Worm (Caenorhabditis elegans) whole organism, L3 larva: Measurements from ENCODE around the gene nhr-167.

ENCODE experiments used
- R02D3.7 ChIP-seq: fragments of 150-350 bp; optimal IDR thresholded peaks from 2 replicates; lab custom pipeline; 2014; ENCODE audit warnings: missing biosample characterization, missing genetic modification characterization
- ZK546.5 ChIP-seq: sonication (generic microtip); optimal IDR thresholded peaks from 2 replicates; lab custom pipeline; 2017; ENCODE audit warnings: missing biosample characterization, missing genetic modification characterization
- aly-2 ChIP-seq: fragments of 150-350 bp; optimal IDR thresholded peaks from 2 replicates; lab custom pipeline; 2014; ENCODE audit warnings: missing biosample characterization, missing genetic modification characterization
- ama-1 ChIP-seq: fragments of 150-350 bp; optimal IDR thresholded peaks from 2 replicates; lab custom pipeline; 2018
- ceh-16 ChIP-seq: sonication (generic microtip); optimal IDR thresholded peaks from 2 replicates; lab custom pipeline; 2017; ENCODE audit warnings: missing biosample characterization, missing genetic modification characterization
- ceh-82 ChIP-seq: fragments of 150-350 bp; optimal IDR thresholded peaks from 2 replicates; lab custom pipeline; 2014; ENCODE audit warnings: missing biosample characterization, missing genetic modification characterization
- ceh-9 ChIP-seq: sonication (generic microtip); optimal IDR thresholded peaks from 2 replicates; lab custom pipeline; 2018; ENCODE audit warnings: missing biosample characterization, missing genetic modification characterization
- daf-12 ChIP-seq: fragments of 150-350 bp; optimal IDR thresholded peaks from 2 replicates; lab custom pipeline; 2014; ENCODE audit warnings: missing biosample characterization, missing genetic modification reagents, missing genetic modification characterization
- egl-5 ChIP-seq: fragments of 150-350 bp; optimal IDR thresholded peaks from 2 replicates; lab custom pipeline; 2017; ENCODE audit warnings: missing biosample characterization, missing genetic modification reagents, missing genetic modification characterization, inconsistent platforms
- elt-1 ChIP-seq: fragments of 150-350 bp; optimal IDR thresholded peaks from 2 replicates; lab custom pipeline; 2014; ENCODE audit warnings: missing biosample characterization, missing genetic modification characterization
- elt-2 ChIP-seq: sonication (generic microtip); optimal IDR thresholded peaks from 2 replicates; lab custom pipeline; 2016; ENCODE audit warnings: missing genetic modification reagents, mild to moderate bottlenecking, missing genetic modification characterization, missing compliant biosample characterization
- elt-3 ChIP-seq, 3 experiments: fragments of 150-350 bp in 1 of 3; sonication (generic microtip) in 2 of 3; optimal IDR thresholded peaks; 2 replicates in 2 of 3; 4 replicates in 1 of 3; lab custom pipeline; 2014 to 2017; ENCODE audit warnings: missing biosample characterization in 3 of 3, missing genetic modification characterization in 3 of 3
- eor-1 ChIP-seq, 2 experiments: fragments of 150-350 bp; optimal IDR thresholded peaks; 2 replicates each; lab custom pipeline; 2014 to 2018; ENCODE audit warnings: missing biosample characterization in 2 of 2, missing genetic modification characterization in 2 of 2
- fkh-10 ChIP-seq: sonication (generic microtip); optimal IDR thresholded peaks from 2 replicates; lab custom pipeline; 2017; ENCODE audit warnings: missing biosample characterization, missing genetic modification reagents, missing genetic modification characterization
- hmg-11 ChIP-seq: sonication (generic microtip); optimal IDR thresholded peaks from 2 replicates; lab custom pipeline; 2016; ENCODE audit warnings: missing genetic modification characterization, missing compliant biosample characterization
- jun-1 ChIP-seq: fragments of 150-350 bp; optimal IDR thresholded peaks from 2 replicates; lab custom pipeline; 2014; ENCODE audit warnings: missing biosample characterization, missing genetic modification reagents, missing genetic modification characterization
- lin-39 ChIP-seq: fragments of 150-350 bp; optimal IDR thresholded peaks from 2 replicates; lab custom pipeline; 2018; ENCODE audit warnings: missing biosample characterization, missing genetic modification reagents, missing genetic modification characterization
- lsy-12 ChIP-seq: sonication (generic microtip); optimal IDR thresholded peaks from 2 replicates; lab custom pipeline; 2016; ENCODE audit warnings: mild to moderate bottlenecking, missing genetic modification characterization, missing compliant biosample characterization
- mdl-1 ChIP-seq: fragments of 150-350 bp; optimal IDR thresholded peaks from 2 replicates; lab custom pipeline; 2014; ENCODE audit warnings: missing biosample characterization, missing genetic modification characterization
- mml-1 ChIP-seq: fragments of 150-350 bp; sonication (generic microtip); optimal IDR thresholded peaks from 3 replicates; lab custom pipeline; 2014; ENCODE audit warnings: missing biosample characterization, missing genetic modification characterization
- nhr-11 ChIP-seq: fragments of 150-350 bp; optimal IDR thresholded peaks from 2 replicates; lab custom pipeline; 2014; ENCODE audit warnings: missing biosample characterization, missing genetic modification characterization
- nhr-12 ChIP-seq: fragments of 150-350 bp; optimal IDR thresholded peaks from 2 replicates; lab custom pipeline; 2014; ENCODE audit warnings: missing biosample characterization, missing genetic modification characterization
- nhr-23 ChIP-seq: fragments of 150-350 bp; optimal IDR thresholded peaks from 2 replicates; lab custom pipeline; 2014; ENCODE audit warnings: missing biosample characterization, missing genetic modification reagents, missing genetic modification characterization
- nhr-237 ChIP-seq: fragments of 150-350 bp; optimal IDR thresholded peaks from 2 replicates; lab custom pipeline; 2014; ENCODE audit warnings: missing biosample characterization, missing genetic modification characterization
- nhr-25 ChIP-seq: sonication (generic microtip); optimal IDR thresholded peaks from 2 replicates; lab custom pipeline; 2017; ENCODE audit warnings: missing biosample characterization, missing genetic modification characterization
- nhr-28 ChIP-seq: fragments of 150-350 bp; optimal IDR thresholded peaks from 2 replicates; lab custom pipeline; 2014; ENCODE audit warnings: missing biosample characterization, missing genetic modification characterization
- nhr-43 ChIP-seq: sonication (generic microtip); optimal IDR thresholded peaks from 2 replicates; lab custom pipeline; 2016; ENCODE audit warnings: mild to moderate bottlenecking, missing genetic modification characterization, missing compliant biosample characterization; ENCODE audit not compliant: poor library complexity, severe bottlenecking
- nhr-77 ChIP-seq: fragments of 150-350 bp; optimal IDR thresholded peaks from 2 replicates; lab custom pipeline; 2014; ENCODE audit warnings: missing biosample characterization, missing genetic modification characterization
- pqm-1 ChIP-seq: fragments of 150-350 bp; optimal IDR thresholded peaks from 2 replicates; lab custom pipeline; 2017; ENCODE audit warnings: missing biosample characterization, missing genetic modification characterization, inconsistent platforms
- sea-2 ChIP-seq: fragments of 150-350 bp; sonication (generic microtip); optimal IDR thresholded peaks from 4 replicates; lab custom pipeline; 2014; ENCODE audit warnings: missing biosample characterization, missing genetic modification reagents, missing genetic modification characterization
- snpc-4 ChIP-seq: fragments of 150-350 bp; optimal IDR thresholded peaks from 2 replicates; lab custom pipeline; 2014; ENCODE audit warnings: missing biosample characterization, missing genetic modification characterization
- unc-62 ChIP-seq: fragments of 150-350 bp; sonication (generic microtip); optimal IDR thresholded peaks from 4 replicates; lab custom pipeline; 2014; ENCODE audit warnings: missing biosample characterization, missing genetic modification reagents, missing genetic modification characterization
- ztf-11 ChIP-seq: fragments of 150-350 bp; optimal IDR thresholded peaks from 2 replicates; lab custom pipeline; 2014; ENCODE audit warnings: missing biosample characterization, missing genetic modification characterization

nhr-167 gene

DNA sequence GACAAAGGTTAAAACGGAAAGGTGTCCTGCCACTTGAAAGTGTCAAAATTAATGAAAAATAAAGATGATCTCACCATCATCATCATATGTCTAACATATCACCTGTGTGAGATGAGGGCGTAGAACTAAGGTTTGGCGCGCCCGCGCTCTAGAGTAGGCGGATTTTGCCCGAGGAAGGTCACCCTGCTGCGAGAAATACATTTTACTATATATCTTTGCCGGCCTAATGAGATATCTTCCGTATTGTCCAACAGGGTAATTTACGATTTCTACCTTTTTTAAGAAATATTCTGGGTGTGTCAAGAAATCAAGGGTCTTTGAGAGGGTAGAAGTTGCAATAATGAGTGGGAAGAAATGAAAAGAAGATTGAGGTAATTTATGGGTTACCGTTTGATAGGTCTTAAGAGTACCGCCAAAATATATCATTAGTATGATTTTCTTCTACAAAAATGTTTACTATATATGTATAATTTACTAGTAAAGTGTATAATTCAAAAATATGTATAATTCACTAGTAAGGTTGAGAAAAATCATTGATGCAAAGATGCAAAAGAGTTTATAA is 26.1 kb upstream of the nhr-167 start:
- peak; percentile 29 for TF ChIP-seq nhr-25 (tag; lab: Kevin White, UChicago)
- TF ChIP-seq egl-5 (tag; lab: Kevin White, UChicago) = no peak
- TF ChIP-seq, all 47 proteins: peak for 1

DNA sequence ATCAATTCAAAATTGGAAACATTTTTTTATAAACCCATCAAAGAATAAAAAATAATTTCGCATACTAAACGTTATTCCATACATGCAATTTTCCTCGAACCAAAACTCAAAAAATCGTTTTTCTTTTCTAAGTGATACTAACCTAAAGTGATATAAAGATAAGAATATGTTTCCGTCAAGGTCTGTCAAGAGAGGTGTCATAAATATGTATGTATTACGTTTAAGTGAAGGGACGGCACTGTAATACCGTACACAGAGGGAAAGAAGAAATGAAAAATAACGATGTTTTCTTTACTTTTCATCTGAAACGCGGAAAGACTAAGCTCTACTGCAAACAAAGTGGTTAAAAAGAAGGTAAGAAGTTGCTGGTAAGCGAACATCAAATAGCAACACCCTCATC is 24.6 kb upstream of the nhr-167 start:
- TF ChIP-seq elt-2 (tag; lab: Kevin White, UChicago) = peak; percentile 8
- no peak for TF ChIP-seq unc-62 (GFP tag; lab: Kevin White, UChicago)
- TF ChIP-seq, all 47 proteins: peak for 1

DNA sequence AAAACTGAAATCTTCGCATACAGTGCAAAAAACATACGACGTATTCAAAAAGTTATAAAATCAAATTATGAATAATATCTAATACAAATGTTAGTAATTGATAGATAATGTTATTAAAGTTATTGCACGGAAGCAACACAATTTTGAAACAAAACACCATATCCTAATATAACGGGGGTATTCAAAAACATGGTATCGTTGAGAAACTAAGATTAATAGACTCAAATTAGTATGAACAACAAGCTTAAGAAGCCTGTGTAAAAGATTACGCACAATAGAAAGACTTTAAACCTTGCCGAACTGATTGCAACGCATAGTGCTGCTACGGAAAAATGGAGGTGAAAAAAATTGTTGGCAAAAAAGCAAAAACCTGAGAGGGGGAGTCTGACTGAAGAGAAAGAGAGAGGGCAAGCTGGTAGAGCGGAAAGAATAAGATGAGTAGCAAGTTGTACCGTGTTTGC is 23.6 kb upstream of the nhr-167 start, which contains the start of gene sma-5:
Gene sma-5 (minus strand): TSS at position 51 of the 461 bp plus-strand sequence.
- no peak for TF ChIP-seq nhr-77
- no peak for TF ChIP-seq nhr-12 (tag; lab: Kevin White, UChicago)
- TF ChIP-seq nhr-11 (tag; lab: Kevin White, UChicago) = no peak
- TF ChIP-seq sea-2 (GFP tag; lab: Kevin White, UChicago) = no peak
- TF ChIP-seq mdl-1 (tag; lab: Kevin White, UChicago) = no peak
- TF ChIP-seq hmg-11 = no peak
- TF ChIP-seq daf-12 = no peak
- no peak for TF ChIP-seq ceh-9 (tag; lab: Kevin White, UChicago)
- no peak for TF ChIP-seq unc-62 (GFP tag; lab: Kevin White, UChicago)
- TF ChIP-seq ama-1 (lab: Kevin White, UChicago) = no peak
- TF ChIP-seq, all 47 proteins: peak for 0

DNA sequence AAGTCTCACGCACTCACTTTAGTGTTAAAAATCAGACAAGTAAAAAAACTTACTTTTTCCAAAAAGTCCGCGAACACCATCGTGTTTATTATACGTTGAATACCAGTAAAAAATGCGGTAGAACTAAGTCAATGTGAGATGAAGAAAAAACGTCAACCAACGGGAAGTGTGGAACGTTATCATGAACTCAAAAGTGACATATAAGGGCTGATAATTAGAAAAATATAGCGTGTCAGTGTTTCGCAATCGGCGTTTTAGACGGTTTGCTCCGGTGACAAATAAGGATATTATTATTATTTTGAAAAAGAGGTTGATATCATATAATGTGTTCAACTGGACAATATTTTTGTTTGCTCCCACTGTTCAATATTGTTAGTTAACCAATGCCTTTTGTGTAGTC is 23.0 kb upstream of the nhr-167 start:
- no peak for TF ChIP-seq nhr-11 (tag; lab: Kevin White, UChicago)
- TF ChIP-seq ceh-16 = no peak
- TF ChIP-seq nhr-23 (tag; lab: Kevin White, UChicago) = no peak
- TF ChIP-seq ztf-11 (tag; lab: Kevin White, UChicago) = no peak
- TF ChIP-seq lin-39 = no peak
- TF ChIP-seq ZK546.5 (tag; lab: Kevin White, UChicago) = no peak
- TF ChIP-seq ceh-9 (tag; lab: Kevin White, UChicago) = no peak
- no peak for TF ChIP-seq aly-2 (tag; lab: Kevin White, UChicago)
- TF ChIP-seq jun-1 (tag; lab: Kevin White, UChicago) = peak; percentile 1
- TF ChIP-seq elt-3 (tag; optimal IDR thresholded peaks at IDR 0.05; lab: Kevin White, UChicago) = no peak
- TF ChIP-seq daf-12 = no peak
- TF ChIP-seq elt-2 (tag; lab: Kevin White, UChicago) = peak; percentile 70
- TF ChIP-seq eor-1 (tag; optimal IDR thresholded peaks at IDR 0.05; lab: Kevin White, UChicago) = no peak
- TF ChIP-seq nhr-28 = no peak
- TF ChIP-seq lsy-12 (tag; lab: Kevin White, UChicago) = no peak
- no peak for TF ChIP-seq nhr-25 (tag; lab: Kevin White, UChicago)
- TF ChIP-seq nhr-12 (tag; lab: Kevin White, UChicago) = no peak
- no peak for TF ChIP-seq nhr-43 (tag; lab: Kevin White, UChicago)
- no peak for TF ChIP-seq mml-1 (tag; lab: Kevin White, UChicago)
- TF ChIP-seq ceh-82 (tag; lab: Kevin White, UChicago) = no peak
- TF ChIP-seq fkh-10 (GFP tag; lab: Kevin White, UChicago) = no peak
- peak; percentile 40 for TF ChIP-seq pqm-1
- no peak for TF ChIP-seq R02D3.7 (tag; lab: Kevin White, UChicago)
- TF ChIP-seq elt-1 (tag; lab: Kevin White, UChicago) = no peak
- TF ChIP-seq nhr-237 (tag; lab: Kevin White, UChicago) = no peak
- no peak for TF ChIP-seq ama-1 (lab: Kevin White, UChicago)

DNA sequence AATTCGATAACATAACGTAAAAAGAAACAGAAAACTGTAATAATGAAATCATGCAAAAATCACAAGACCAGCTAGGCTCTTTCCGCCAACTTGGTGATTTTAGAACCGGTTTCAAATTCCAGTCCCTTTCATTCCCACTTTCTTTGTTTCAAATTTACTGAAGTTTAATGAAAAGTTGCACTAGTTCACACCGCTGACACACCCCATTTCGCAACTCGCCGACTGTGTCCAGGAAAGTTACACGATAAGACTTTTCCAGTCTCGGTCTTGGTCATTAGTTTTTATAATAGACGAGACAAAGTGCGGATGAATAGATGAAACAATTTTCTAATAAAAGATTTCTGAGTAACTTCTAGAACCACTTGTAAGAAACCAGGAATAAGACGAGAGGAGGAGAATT is 22.1 kb upstream of the nhr-167 start:
- TF ChIP-seq elt-2 (tag; lab: Kevin White, UChicago) (peak; percentile 35), pqm-1 (peak; percentile 2), snpc-4 (tag; lab: Kevin White, UChicago) (no peak)
